Fruit fly (Drosophila melanogaster) whole organism, wandering third instar larva: ENCODE measurements around the gene CG46310.

Experiments
- Abd-B ChIP-seq: fragments of >200 bp; optimal IDR thresholded peaks from 2 replicates; lab custom pipeline; 2017; ENCODE audit warnings: missing biosample characterization, missing genetic modification characterization
- CG32264 ChIP-seq: fragments of 200-800 bp; sonication (Bioruptor generic); optimal IDR thresholded peaks from 2 replicates; lab custom pipeline; 2016; ENCODE audit warnings: missing biosample characterization, missing genetic modification characterization
- CG9705 ChIP-seq: fragments of 200-800 bp; sonication (Bioruptor generic); optimal IDR thresholded peaks from 2 replicates; lab custom pipeline; 2018; ENCODE audit warnings: missing biosample characterization, mild to moderate bottlenecking, missing genetic modification characterization
- CrebA ChIP-seq: fragments of 200-800 bp; sonication (Bioruptor generic); optimal IDR thresholded peaks from 2 replicates; lab custom pipeline; 2016; ENCODE audit warnings: missing biosample characterization, mild to moderate bottlenecking, missing genetic modification characterization, borderline replicate concordance
- Dfd ChIP-seq: fragments of >200 bp; optimal IDR thresholded peaks from 2 replicates; lab custom pipeline; 2017; ENCODE audit warnings: missing biosample characterization, missing genetic modification characterization
- Dif ChIP-seq: fragments of 200-275, 200-300 bp; sonication (Bioruptor generic); optimal IDR thresholded peaks from 2 replicates; lab custom pipeline; 2018; ENCODE audit warnings: missing biosample characterization, missing genetic modification characterization; ENCODE audit not compliant: partially characterized antibody
- GATAd ChIP-seq: sonication (Bioruptor generic); optimal IDR thresholded peaks from 2 replicates; lab custom pipeline; 2016; ENCODE audit warnings: missing biosample characterization, missing genetic modification characterization
- HLH106 ChIP-seq: fragments of 200-800 bp; optimal IDR thresholded peaks from 3 replicates; lab custom pipeline; 2019; ENCODE audit warnings: missing biosample characterization, mild to moderate bottlenecking, missing genetic modification characterization, moderate library complexity
- Hnf4 ChIP-seq: fragments of 200-800 bp; sonication (Bioruptor generic); optimal IDR thresholded peaks from 2 replicates; lab custom pipeline; 2016; ENCODE audit warnings: missing biosample characterization, mild to moderate bottlenecking, missing genetic modification characterization
- Hr78 ChIP-seq: fragments of >200 bp; optimal IDR thresholded peaks from 2 replicates; lab custom pipeline; 2017; ENCODE audit warnings: missing biosample characterization, missing genetic modification characterization
- Hr83 ChIP-seq: fragments of 200-300 bp; sonication (Bioruptor generic); optimal IDR thresholded peaks from 2 replicates; lab custom pipeline; 2016; ENCODE audit warnings: missing biosample characterization, mild to moderate bottlenecking, missing genetic modification characterization, moderate library complexity; ENCODE audit not compliant: poor library complexity, severe bottlenecking
- Jra ChIP-seq: sonication (Bioruptor generic); optimal IDR thresholded peaks from 2 replicates; lab custom pipeline; 2016; ENCODE audit warnings: missing biosample characterization, missing genetic modification characterization
- Mio ChIP-seq: sonication (Bioruptor generic); optimal IDR thresholded peaks from 2 replicates; lab custom pipeline; 2016; ENCODE audit warnings: missing biosample characterization, missing genetic modification characterization
- Myc ChIP-seq: fragments of >200 bp; optimal IDR thresholded peaks from 2 replicates; lab custom pipeline; 2017
- N ChIP-seq: fragments of >200 bp; optimal IDR thresholded peaks from 2 replicates; lab custom pipeline; 2018; ENCODE audit warnings: missing biosample characterization, missing external identifiers, missing genetic modification characterization
- OdsH ChIP-seq: fragments of 200-800 bp; sonication (Bioruptor generic); optimal IDR thresholded peaks from 2 replicates; lab custom pipeline; 2016; ENCODE audit warnings: missing biosample characterization, mild to moderate bottlenecking, missing genetic modification characterization
- Rel ChIP-seq, 2 experiments: fragments of 200-800 bp; sonication (Bioruptor generic) in 1 of 2; optimal IDR thresholded peaks; 2 replicates in 1 of 2; 3 replicates in 1 of 2; lab custom pipeline; 2016 to 2019; ENCODE audit warnings: mild to moderate bottlenecking in 2 of 2, missing biosample characterization in 2 of 2, missing genetic modification characterization in 2 of 2, moderate library complexity in 1 of 2
- Sp1 ChIP-seq: fragments of 200-800 bp; sonication (Bioruptor generic); optimal IDR thresholded peaks from 3 replicates; lab custom pipeline; 2019; ENCODE audit warnings: missing biosample characterization, mild to moderate bottlenecking, missing genetic modification characterization, moderate library complexity
- Vsx2 ChIP-seq: fragments of 200-300, 225-300 bp; sonication (Bioruptor generic); optimal IDR thresholded peaks from 2 replicates; lab custom pipeline; 2018; ENCODE audit warnings: missing biosample characterization, missing genetic modification characterization; ENCODE audit not compliant: partially characterized antibody
- br ChIP-seq: fragments of 200-800 bp; sonication (Bioruptor generic); optimal IDR thresholded peaks from 2 replicates; lab custom pipeline; 2016; ENCODE audit warnings: missing biosample characterization, missing genetic modification characterization
- brk ChIP-seq: fragments of 200-800 bp; sonication (Bioruptor generic); optimal IDR thresholded peaks from 2 replicates; lab custom pipeline; 2016; ENCODE audit warnings: missing biosample characterization, mild to moderate bottlenecking, missing genetic modification characterization
- dl ChIP-seq, 2 experiments: fragments of 175-275, 200-275 bp in 1 of 2; fragments of 200-275 bp in 1 of 2; sonication (Bioruptor generic); optimal IDR thresholded peaks; lab custom pipeline; 2018; ENCODE audit warnings: mild to moderate bottlenecking in 2 of 2, missing biosample characterization in 2 of 2, missing genetic modification characterization in 2 of 2, moderate library complexity in 2 of 2; ENCODE audit not compliant: partially characterized antibody in 2 of 2, insufficient read depth in 1 of 2
- dmrt93B ChIP-seq: fragments of 200-800 bp; sonication (Bioruptor generic); optimal IDR thresholded peaks from 2 replicates; lab custom pipeline; 2018; ENCODE audit warnings: missing biosample characterization, mild to moderate bottlenecking, missing genetic modification characterization
- dsf ChIP-seq: sonication (Bioruptor generic); optimal IDR thresholded peaks from 2 replicates; lab custom pipeline; 2016; ENCODE audit warnings: missing biosample characterization, missing genetic modification characterization, borderline replicate concordance
- ey ChIP-seq: fragments of 200-800 bp; sonication (Bioruptor generic); optimal IDR thresholded peaks from 2 replicates; lab custom pipeline; 2016; ENCODE audit warnings: missing biosample characterization, missing genetic modification characterization
- foxo ChIP-seq, 2 experiments: fragments of 200-800 bp; sonication (Bioruptor generic); optimal IDR thresholded peaks; 2 replicates in 1 of 2; 3 replicates in 1 of 2; lab custom pipeline; 2016 to 2017; ENCODE audit warnings: missing biosample characterization in 2 of 2, missing genetic modification characterization in 2 of 2
- fru ChIP-seq: fragments of 200-800 bp; sonication (Bioruptor generic); optimal IDR thresholded peaks from 3 replicates; lab custom pipeline; 2016; ENCODE audit warnings: missing biosample characterization, mild to moderate bottlenecking, missing genetic modification characterization
- h ChIP-seq: fragments of 200-800 bp; sonication (Bioruptor generic); optimal IDR thresholded peaks from 3 replicates; lab custom pipeline; 2016; ENCODE audit warnings: missing biosample characterization, mild to moderate bottlenecking, missing genetic modification characterization
- jim ChIP-seq: fragments of 175-275, 200-325 bp; sonication (Bioruptor generic); optimal IDR thresholded peaks from 2 replicates; lab custom pipeline; 2016; ENCODE audit warnings: missing biosample characterization, mild to moderate bottlenecking, missing genetic modification characterization
- lola ChIP-seq: fragments of >200 bp; optimal IDR thresholded peaks from 2 replicates; lab custom pipeline; 2017; ENCODE audit warnings: missing biosample characterization, missing genetic modification characterization
- pan ChIP-seq: fragments of >200 bp; optimal IDR thresholded peaks from 2 replicates; lab custom pipeline; 2017
- psq ChIP-seq: fragments of 200-800 bp; sonication (Bioruptor generic); optimal IDR thresholded peaks from 3 replicates; lab custom pipeline; 2017; ENCODE audit warnings: missing biosample characterization, mild to moderate bottlenecking, missing genetic modification characterization, moderate library complexity
- rgr ChIP-seq: fragments of 200-800 bp; sonication (Bioruptor generic); optimal IDR thresholded peaks from 3 replicates; lab custom pipeline; 2016; ENCODE audit warnings: missing biosample characterization, mild to moderate bottlenecking, missing genetic modification characterization
- sage ChIP-seq: fragments of 200-800 bp; sonication (Bioruptor generic); optimal IDR thresholded peaks from 2 replicates; lab custom pipeline; 2016; ENCODE audit warnings: missing biosample characterization, mild to moderate bottlenecking, missing genetic modification characterization
- sv ChIP-seq: fragments of 200-800 bp; sonication (Bioruptor generic); optimal IDR thresholded peaks from 3 replicates; lab custom pipeline; 2016; ENCODE audit warnings: missing biosample characterization, missing genetic modification characterization
- tai ChIP-seq: sonication (Bioruptor generic); optimal IDR thresholded peaks from 2 replicates; lab custom pipeline; 2016; ENCODE audit warnings: missing biosample characterization, missing genetic modification characterization
- usp ChIP-seq: fragments of >200 bp; optimal IDR thresholded peaks from 2 replicates; lab custom pipeline; 2017; ENCODE audit warnings: missing biosample characterization, missing genetic modification characterization
- woc ChIP-seq: sonication (Bioruptor generic); optimal IDR thresholded peaks from 2 replicates; lab custom pipeline; 2016; ENCODE audit warnings: missing biosample characterization, mild to moderate bottlenecking, missing genetic modification characterization

Gene CG46310

DNA sequence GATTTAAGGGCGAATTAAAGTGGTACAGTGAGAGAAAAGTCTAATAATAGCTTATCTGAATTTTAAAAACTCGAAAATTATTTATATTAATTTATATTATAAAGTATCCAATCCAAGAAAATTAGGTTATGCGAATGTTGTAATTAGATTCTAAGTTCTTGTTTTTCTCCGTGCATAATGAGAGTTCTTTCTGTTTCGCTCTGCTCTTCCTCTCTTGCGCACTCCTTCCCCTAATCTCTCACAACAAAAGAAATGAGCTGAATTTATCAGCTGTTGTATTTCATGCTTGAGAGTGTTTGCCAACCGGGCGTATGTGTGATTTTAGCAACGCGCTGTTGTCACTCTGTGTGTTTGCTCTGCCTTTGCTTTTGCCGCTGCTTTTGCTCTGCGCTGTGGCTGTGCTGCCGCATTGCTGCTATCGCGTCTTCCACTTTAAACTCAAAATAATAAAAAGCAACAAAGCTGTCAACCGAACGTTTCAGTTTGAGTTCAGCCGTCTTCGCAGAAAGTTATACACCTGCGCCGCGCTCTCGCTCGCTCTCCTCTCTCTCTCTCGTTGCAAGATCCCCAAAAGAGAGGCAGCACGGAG is at the start of gene CG46310:
CG46310 (plus strand) TSS at position 481 of the 589 bp plus-strand sequence.
- TF ChIP-seq dmrt93B (GFP tag; lab: Kevin White, UChicago) (peak; percentile 74), Vsx2 (peak; percentile 52), dsf (GFP tag; lab: Kevin White, UChicago) (peak; percentile 16), dl (GFP tag; optimal IDR thresholded peaks at IDR 0.05; lab: Kevin White, UChicago; ENCODE audit: insufficient read depth in 1 of 2, partially characterized antibody in 2 of 2) (peak in 1 of 2 experiments; percentile 58), psq (peak; percentile 89), OdsH (GFP tag; lab: Kevin White, UChicago) (peak; percentile 89), Hnf4 (GFP tag; lab: Kevin White, UChicago) (peak; percentile 90), foxo (GFP tag; optimal IDR thresholded peaks at IDR 0.05; lab: Kevin White, UChicago) (peak in 1 of 2 experiments; percentile 97), ey (GFP tag; lab: Kevin White, UChicago) (peak; percentile 72), Jra (GFP tag; lab: Kevin White, UChicago) (peak; percentile 63), sage (peak; percentile 81), Mio (GFP tag; lab: Kevin White, UChicago) (no peak), usp (GFP tag; lab: Kevin White, UChicago) (no peak), Hr78 (GFP tag; lab: Kevin White, UChicago) (no peak), Rel (GFP tag; optimal IDR thresholded peaks at IDR 0.05; lab: Kevin White, UChicago) (peak; percentile 69), Rel (tag; optimal IDR thresholded peaks at IDR 0.05; lab: Kevin White, UChicago) (peak; percentile 85), lola (GFP tag; lab: Kevin White, UChicago) (no peak), rgr (GFP tag; lab: Kevin White, UChicago) (peak; percentile 91), GATAd (GFP tag; lab: Kevin White, UChicago) (no peak), tai (GFP tag; lab: Kevin White, UChicago) (peak; percentile 75), jim (GFP tag; lab: Kevin White, UChicago) (no peak), fru (GFP tag; lab: Kevin White, UChicago) (peak; percentile 93), Abd-B (no peak), Dfd (GFP tag; lab: Kevin White, UChicago) (no peak), sv (no peak), CrebA (peak; percentile 71), woc (GFP tag; lab: Kevin White, UChicago) (peak; percentile 57), Dif (no peak), CG32264 (GFP tag; lab: Kevin White, UChicago) (peak; percentile 60), br (GFP tag; lab: Kevin White, UChicago) (peak; percentile 86), Sp1 (GFP tag; lab: Kevin White, UChicago) (peak; percentile 94), CG9705 (GFP tag; lab: Kevin White, UChicago) (peak; percentile 83), N (no peak), brk (GFP tag; lab: Kevin White, UChicago) (peak; percentile 85), Hr83 (peak; percentile 93), Myc (lab: Kevin White, UChicago) (no peak), pan (no peak), h (peak; percentile 95), HLH106 (peak; percentile 97)
- TF ChIP-seq, all 38 proteins: peak for 25

DNA sequence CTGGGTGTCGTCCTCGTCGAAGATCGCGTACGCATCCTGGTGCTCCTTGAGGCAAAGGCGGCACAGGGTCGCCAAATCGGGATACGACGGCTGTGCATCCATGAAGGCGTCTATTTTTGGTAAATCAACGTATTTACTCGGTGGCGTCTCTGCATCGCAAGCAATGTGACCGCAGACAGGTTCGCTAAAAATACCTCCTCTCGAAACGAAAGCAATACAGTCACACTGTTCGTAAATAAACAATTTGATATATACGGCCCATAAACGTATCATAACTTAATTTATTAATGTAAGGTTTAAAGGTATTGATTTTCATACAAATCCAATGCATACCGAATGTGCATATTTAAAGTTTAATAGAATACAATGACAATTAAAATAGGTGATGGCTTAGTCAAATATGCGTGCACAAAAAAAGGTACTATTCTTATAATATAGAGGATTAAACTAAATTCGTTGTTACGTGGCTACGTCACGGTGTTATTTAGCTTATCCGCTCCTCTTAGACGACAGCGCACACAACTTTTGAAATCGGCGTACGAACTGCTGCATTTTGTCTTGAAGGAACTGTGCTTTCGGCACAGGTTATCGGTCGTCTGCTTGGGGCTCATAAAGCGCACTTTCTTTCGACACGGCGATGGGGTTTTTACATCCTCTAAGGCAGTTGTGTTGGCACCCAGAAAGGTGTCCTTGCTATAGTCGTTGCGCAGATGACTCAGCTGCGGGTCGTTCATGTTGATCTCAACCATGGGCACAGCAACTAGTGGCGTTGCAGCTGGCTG is 47.2 kb upstream of the CG46310 start, which contains the start of gene CG31365:
CG31365 (minus strand) TSS at position 182 of the 782 bp plus-strand sequence.
- no peak for TF ChIP-seq fru (GFP tag; lab: Kevin White, UChicago)
- TF ChIP-seq foxo (GFP tag; optimal IDR thresholded peaks at IDR 0.05; lab: Kevin White, UChicago) = no peak
- TF ChIP-seq N = no peak
- TF ChIP-seq rgr (GFP tag; lab: Kevin White, UChicago) = peak; percentile 31
- TF ChIP-seq Rel (GFP tag; optimal IDR thresholded peaks at IDR 0.05; lab: Kevin White, UChicago) = no peak
- peak; percentile 52 for TF ChIP-seq Rel (tag; optimal IDR thresholded peaks at IDR 0.05; lab: Kevin White, UChicago)
- TF ChIP-seq h = no peak
- TF ChIP-seq dmrt93B (GFP tag; lab: Kevin White, UChicago) = no peak
- no peak for TF ChIP-seq brk (GFP tag; lab: Kevin White, UChicago)
- no peak for TF ChIP-seq pan
- peak; percentile 47 for TF ChIP-seq Sp1 (GFP tag; lab: Kevin White, UChicago)
- no peak for TF ChIP-seq CG32264 (GFP tag; lab: Kevin White, UChicago)
- no peak for TF ChIP-seq psq
- no peak for TF ChIP-seq br (GFP tag; lab: Kevin White, UChicago)
- no peak for TF ChIP-seq dl (GFP tag; optimal IDR thresholded peaks at IDR 0.05; lab: Kevin White, UChicago; ENCODE audit: insufficient read depth in 1 of 2, partially characterized antibody in 2 of 2)
- TF ChIP-seq Dfd (GFP tag; lab: Kevin White, UChicago) = no peak
